Fruit fly (Drosophila melanogaster): ENCODE data around the gene Ugt35B1.
A peak's percentile ranks its signal among the peaks of the same experiment; 100 is the strongest.

Ugt35B1 gene

dm6 chr3R:11211291-11212061 is 41.4 kb upstream of the Ugt35B1 start (continued):
- TF ChIP-seq CG34224 (GFP tag; IDR thresholded peaks at IDR 0.05; ENCODE audit: partially characterized antibody) (no peak), CG31224 (GFP tag; IDR thresholded peaks at IDR 0.05) (peak; percentile 67), CG12391 (tag; optimal IDR thresholded peaks at IDR 0.05) (peak; percentile 81), Lim3 (GFP tag; IDR thresholded peaks at IDR 0.05) (0 out of 2 replicates have a peak, but pooled peaks have one; percentile 7), nau (GFP tag; optimal IDR thresholded peaks at IDR 0.05) (peak; percentile 12), bigmax (GFP tag; optimal IDR thresholded peaks at IDR 0.05) (peak; percentile 99), unc-4 (GFP tag; IDR thresholded peaks at IDR 0.05; ENCODE audit: partially characterized antibody) (no peak), Kr (GFP tag; optimal IDR thresholded peaks at IDR 0.05) (no peak), CG6765 (GFP tag; optimal IDR thresholded peaks at IDR 0.05) (peak; percentile 52), CG10147 (GFP tag; optimal IDR thresholded peaks at IDR 0.05) (peak; percentile 53), gsb-n (tag; optimal IDR thresholded peaks at IDR 0.05) (peak; percentile 45), CG6254 (GFP tag; optimal IDR thresholded peaks at IDR 0.05) (no peak), abd-A (tag; optimal IDR thresholded peaks at IDR 0.05) (peak; percentile 82), Oaz (GFP tag; IDR thresholded peaks at IDR 0.05) (peak; percentile 45), Ravus (GFP tag; IDR thresholded peaks at IDR 0.05) (peak; percentile 33), bcd (GFP tag; optimal IDR thresholded peaks at IDR 0.05) (peak; percentile 62), shn (GFP tag; optimal IDR thresholded peaks at IDR 0.05) (peak; percentile 61), chif (GFP tag; optimal IDR thresholded peaks at IDR 0.05) (peak; percentile 55 to 66), Lhr (GFP tag; optimal IDR thresholded peaks at IDR 0.05) (no peak), CG2875 (GFP tag; optimal IDR thresholded peaks at IDR 0.05) (peak; percentile 31), GATAe (GFP tag; conservative IDR thresholded peaks at IDR 0.05) (no peak), Rx (GFP tag; IDR thresholded peaks at IDR 0.05) (0 out of 2 replicates have a peak, but pooled peaks have one; percentile 37), Camta (GFP tag; optimal IDR thresholded peaks at IDR 0.05) (peak; percentile 34), CG17359 (tag; optimal IDR thresholded peaks at IDR 0.05) (peak; percentile 73), CG2199 (GFP tag; IDR thresholded peaks at IDR 0.05) (0 out of 3 replicates have a peak, but pooled peaks have one; percentile 28), Hey (tag; optimal IDR thresholded peaks at IDR 0.05) (peak; percentile 69), ab (GFP tag; optimal IDR thresholded peaks at IDR 0.05) (no peak), pros (GFP tag; optimal IDR thresholded peaks at IDR 0.05) (peak; percentile 34), gt (GFP tag; IDR thresholded peaks at IDR 0.05) (peak; percentile 33; the same call in 1 of the 2 replicates), CG15514 (GFP tag; optimal IDR thresholded peaks at IDR 0.05) (peak; percentile 63), crol (GFP tag; IDR thresholded peaks at IDR 0.05) (peak; percentile 56; the same call in 1 of the 2 replicates), az2 (GFP tag; optimal IDR thresholded peaks at IDR 0.05) (peak; percentile 75), org-1 (GFP tag; optimal IDR thresholded peaks at IDR 0.05) (peak; percentile 6), CG4854 (GFP tag; optimal IDR thresholded peaks at IDR 0.05) (peak; percentile 67), CG17568 (GFP tag; optimal IDR thresholded peaks at IDR 0.05) (peak; percentile 33), scrt (GFP tag; optimal IDR thresholded peaks at IDR 0.05) (peak; percentile 99), CG43689 (GFP tag; IDR thresholded peaks at IDR 0.05) (no peak), CG7963 (GFP tag; IDR thresholded peaks at IDR 0.05; ENCODE audit: partially characterized antibody) (no peak), Dll (GFP tag; IDR thresholded peaks at IDR 0.05; ENCODE audit: partially characterized antibody) (0 out of 4 replicates have a peak, but pooled peaks have one; percentile 20), Dbx (GFP tag; IDR thresholded peaks at IDR 0.05) (peak; percentile 78), maf-S (GFP tag; optimal IDR thresholded peaks at IDR 0.05) (peak; percentile 79), fd96Cb (tag; optimal IDR thresholded peaks at IDR 0.05) (peak; percentile 59), CG1792 (GFP tag; optimal IDR thresholded peaks at IDR 0.05) (peak; percentile 64), Neu2 (GFP tag; optimal IDR thresholded peaks at IDR 0.05; ENCODE audit: borderline replicate concordance) (no peak), pum (GFP tag; optimal IDR thresholded peaks at IDR 0.05) (peak; percentile 67), Fer3 (tag; optimal IDR thresholded peaks at IDR 0.05) (peak; percentile 82), E2f2 (GFP tag; IDR thresholded peaks at IDR 0.05) (0 out of 2 replicates have a peak, but pooled peaks have one; percentile 15), stwl (tag; optimal IDR thresholded peaks at IDR 0.05) (no peak)
